Worm (Caenorhabditis elegans) whole organism, L3 larva: ENCODE results near the gene fbxa-29.

Experiments used
- elt-2 ChIP-seq: sonication (generic microtip); optimal IDR thresholded peaks from 2 replicates; lab custom pipeline; 2016; ENCODE audit warnings: missing genetic modification reagents, mild to moderate bottlenecking, missing genetic modification characterization, missing compliant biosample characterization
- mdl-1 ChIP-seq: fragments of 150-350 bp; optimal IDR thresholded peaks from 2 replicates; lab custom pipeline; 2014; ENCODE audit warnings: missing biosample characterization, missing genetic modification characterization
- nfya-1 ChIP-seq: sonication (generic microtip); optimal IDR thresholded peaks from 2 replicates; lab custom pipeline; 2017; ENCODE audit warnings: missing genetic modification characterization, mild to moderate bottlenecking, missing compliant biosample characterization, antibody characterized with exemption, moderate library complexity; ENCODE audit not compliant: insufficient read depth
- pqm-1 ChIP-seq: fragments of 150-350 bp; optimal IDR thresholded peaks from 2 replicates; lab custom pipeline; 2017; ENCODE audit warnings: missing biosample characterization, missing genetic modification characterization, inconsistent platforms

- TF ChIP-seq mdl-1 (tag; lab: Kevin White, UChicago) (no peak), elt-2 (peak; percentile 75), nfya-1 (no peak), pqm-1 (tag; lab: Kevin White, UChicago) (peak; percentile 87)
These were observed 15.6 kb upstream of the fbxa-29 start for ce11 chrIII:1289139-1289538.
